Worm (Caenorhabditis elegans) whole organism, mixed stage, embryonic: Measurements from ENCODE around the gene F19D8.2.

Experiments
- blmp-1 ChIP-seq: fragments of 150-350 bp; optimal IDR thresholded peaks from 2 replicates; lab custom pipeline; 2014; ENCODE audit warnings: missing biosample characterization, missing genetic modification characterization
- ceh-83 ChIP-seq: fragments of 200-800 bp; sonication (Bioruptor generic); optimal IDR thresholded peaks from 2 replicates; lab custom pipeline; 2018; ENCODE audit warnings: mild to moderate bottlenecking, missing genetic modification characterization, missing compliant biosample characterization
- elt-1 ChIP-seq: sonication (generic microtip); optimal IDR thresholded peaks from 2 replicates; lab custom pipeline; 2017; ENCODE audit warnings: missing genetic modification characterization, mild to moderate bottlenecking, missing compliant biosample characterization, antibody characterized with exemption, moderate library complexity, borderline replicate concordance; ENCODE audit not compliant: insufficient read depth
- elt-3 ChIP-seq: fragments of 150-350 bp; optimal IDR thresholded peaks from 2 replicates; lab custom pipeline; 2014; ENCODE audit warnings: missing biosample characterization, missing genetic modification characterization
- flh-1 ChIP-seq: fragments of 200-800 bp; sonication (Bioruptor generic); optimal IDR thresholded peaks from 2 replicates; lab custom pipeline; 2018; ENCODE audit warnings: mild to moderate bottlenecking, missing genetic modification characterization, moderate library complexity, missing compliant biosample characterization
- ham-2 ChIP-seq: fragments of 200-800 bp; sonication (Bioruptor generic); optimal IDR thresholded peaks from 2 replicates; lab custom pipeline; 2018; ENCODE audit warnings: mild to moderate bottlenecking, missing genetic modification characterization, missing compliant biosample characterization
- lin-13 ChIP-seq: fragments of 150-350 bp; optimal IDR thresholded peaks from 2 replicates; lab custom pipeline; 2014; ENCODE audit warnings: missing biosample characterization, missing genetic modification characterization
- nhr-12 ChIP-seq: fragments of 150-350 bp; optimal IDR thresholded peaks from 2 replicates; lab custom pipeline; 2014; ENCODE audit warnings: missing biosample characterization, missing genetic modification characterization
- nhr-28 ChIP-seq: fragments of 150-350 bp; optimal IDR thresholded peaks from 2 replicates; lab custom pipeline; 2014; ENCODE audit warnings: missing biosample characterization, missing genetic modification characterization
- unc-39 ChIP-seq: fragments of 150-350 bp; optimal IDR thresholded peaks from 2 replicates; lab custom pipeline; 2014; ENCODE audit warnings: missing biosample characterization, missing genetic modification characterization

ce11 chrX:13882639-13883038, 48.4 kb downstream of the F19D8.2 start, which contains the start of gene hlb-1:
- TF ChIP-seq blmp-1: no peak
- TF ChIP-seq elt-1: no peak
- no peak for TF ChIP-seq unc-39 (tag; lab: Kevin White, UChicago)
- TF ChIP-seq lin-13 (tag; lab: Kevin White, UChicago): no peak
- TF ChIP-seq elt-3 (tag; lab: Kevin White, UChicago): no peak
- TF ChIP-seq nhr-28: no peak
- TF ChIP-seq ham-2 (GFP tag; lab: Kevin White, UChicago): no peak
- no peak for TF ChIP-seq ceh-83
- TF ChIP-seq flh-1 (GFP tag; lab: Kevin White, UChicago): no peak
- no peak for TF ChIP-seq nhr-12 (tag; lab: Kevin White, UChicago)
